Fruit fly (Drosophila melanogaster): ENCODE results near the gene Cpr76Ba.

Cpr76Ba gene

DNA sequence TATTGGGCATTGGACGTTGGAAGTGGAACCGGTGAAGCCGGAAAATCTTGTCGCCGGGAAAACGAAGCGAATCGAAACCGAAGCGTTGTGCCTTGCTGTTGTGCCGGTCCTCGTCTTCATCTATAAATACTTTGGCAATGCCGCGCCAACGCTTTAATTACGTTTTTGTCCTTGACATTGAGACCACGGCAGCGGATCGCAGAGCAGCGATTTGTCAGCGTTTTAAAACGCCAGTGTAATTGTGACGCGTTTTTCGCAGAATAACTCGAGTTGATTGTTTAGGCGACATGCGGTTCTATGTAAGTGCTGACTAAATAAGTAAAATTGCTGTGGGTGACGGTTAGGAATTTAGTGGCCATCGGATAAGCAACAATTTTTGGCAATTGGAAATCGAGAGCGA is 3.0 kb upstream of the Cpr76Ba start:
- TF ChIP-seq Eip75B (GFP tag; optimal IDR thresholded peaks at IDR 0.05): no peak
- 0 out of 3 replicates have a peak, but pooled peaks have one; percentile 29 for TF ChIP-seq eg (GFP tag; IDR thresholded peaks at IDR 0.05)

DNA sequence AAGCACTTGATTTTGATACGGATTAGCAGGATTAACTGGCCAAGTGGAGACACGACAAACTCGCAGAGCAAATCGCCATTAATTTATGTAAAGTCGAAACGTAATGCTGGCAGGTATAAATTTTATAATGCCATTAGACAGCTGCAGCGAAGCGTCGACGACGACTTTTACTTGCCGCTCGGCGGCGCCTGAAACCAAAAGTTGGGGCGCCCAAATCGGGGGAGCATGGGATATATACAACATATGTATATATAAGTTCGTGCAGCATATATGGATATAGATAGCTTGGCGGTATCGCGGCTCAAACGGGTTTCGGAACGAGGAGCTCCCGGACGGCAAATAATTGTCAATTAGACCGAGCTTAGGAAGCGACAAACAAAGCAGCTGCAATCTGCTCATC is 2.5 kb upstream of the Cpr76Ba start, which contains the start of gene Cpr76Bc:
Gene Cpr76Bc (plus strand): TSS at position 301 of the 400 bp plus-strand sequence.
- TF ChIP-seq lz (GFP tag; optimal IDR thresholded peaks at IDR 0.05) (no peak), eg (GFP tag; IDR thresholded peaks at IDR 0.05) (no peak), CG7368 (GFP tag; optimal IDR thresholded peaks at IDR 0.05) (no peak), fd85E (GFP tag; optimal IDR thresholded peaks at IDR 0.05) (no peak), CG15336 (GFP tag; IDR thresholded peaks at IDR 0.05) (peak; percentile 36; the same call in 1 of the 2 replicates), Eip93F (GFP tag; optimal IDR thresholded peaks at IDR 0.05) (no peak), Hr38 (GFP tag; optimal IDR thresholded peaks at IDR 0.05) (no peak), Lpt (GFP tag; optimal IDR thresholded peaks at IDR 0.05) (peak; percentile 4), CG10631 (GFP tag; optimal IDR thresholded peaks at IDR 0.05) (no peak), pdm3 (GFP tag; optimal IDR thresholded peaks at IDR 0.05) (no peak), CG8119 (GFP tag; IDR thresholded peaks at IDR 0.05) (no peak), svp (GFP tag) (no peak), acj6 (GFP tag; optimal IDR thresholded peaks at IDR 0.05) (no peak), vri (GFP tag; optimal IDR thresholded peaks at IDR 0.05) (no peak), Eip78C (GFP tag) (peak; percentile 18), CG9139 (GFP tag; optimal IDR thresholded peaks at IDR 0.05) (no peak), CG31627 (GFP tag; optimal IDR thresholded peaks at IDR 0.05) (no peak), Met (GFP tag; optimal IDR thresholded peaks at IDR 0.05) (no peak), dsx (GFP tag; optimal IDR thresholded peaks at IDR 0.05; ENCODE audit: poor library complexity, severe bottlenecking) (no peak), ss (GFP tag; optimal IDR thresholded peaks at IDR 0.05) (no peak), Hr4 (GFP tag; optimal IDR thresholded peaks at IDR 0.05) (no peak), net (GFP tag; optimal IDR thresholded peaks at IDR 0.05) (no peak), Gug (GFP tag; IDR thresholded peaks at IDR 0.05) (no peak), spab (GFP tag; optimal IDR thresholded peaks at IDR 0.05) (no peak)

dm6 chr3L:19519349-19519748 is 1.2 kb upstream of the Cpr76Ba start, which contains the start of gene Cpr76Bb:
TSS of gene Cpr76Bb (plus strand) at chr3L:19519649.
- TF ChIP-seq achi (GFP tag; optimal IDR thresholded peaks at IDR 0.05) (no peak), Sox14 (GFP tag; optimal IDR thresholded peaks at IDR 0.05) (no peak), topi (GFP tag; optimal IDR thresholded peaks at IDR 0.05) (no peak), Sox102F (GFP tag; optimal IDR thresholded peaks at IDR 0.05) (no peak), fd59A (GFP tag; optimal IDR thresholded peaks at IDR 0.05) (no peak), CG6276 (GFP tag; optimal IDR thresholded peaks at IDR 0.05) (no peak), CG34406 (GFP tag; optimal IDR thresholded peaks at IDR 0.05) (no peak), svp (GFP tag) (no peak), eg (GFP tag; IDR thresholded peaks at IDR 0.05) (no peak), CG32006 (GFP tag; optimal IDR thresholded peaks at IDR 0.05) (no peak), CG6163 (GFP tag; IDR thresholded peaks at IDR 0.05) (no peak), CG8632 (GFP tag; optimal IDR thresholded peaks at IDR 0.05) (no peak), CG6808 (GFP tag; optimal IDR thresholded peaks at IDR 0.05) (no peak), CG15336 (GFP tag; IDR thresholded peaks at IDR 0.05) (no peak)

- TF ChIP-seq CG31627 (GFP tag; optimal IDR thresholded peaks at IDR 0.05): peak; percentile 75
- no peak for TF ChIP-seq Lpt (GFP tag; optimal IDR thresholded peaks at IDR 0.05)
- no peak for TF ChIP-seq dsx (GFP tag; optimal IDR thresholded peaks at IDR 0.05; ENCODE audit: poor library complexity, severe bottlenecking)
- peak; percentile 63 for TF ChIP-seq CG11902 (GFP tag; optimal IDR thresholded peaks at IDR 0.05)
- peak; percentile 64 for TF ChIP-seq svp (GFP tag)
- TF ChIP-seq Ets21C (GFP tag; optimal IDR thresholded peaks at IDR 0.05): peak; percentile 27
- peak; percentile 56 for TF ChIP-seq CG10631 (GFP tag; optimal IDR thresholded peaks at IDR 0.05)
- no peak for TF ChIP-seq CG32006 (GFP tag; optimal IDR thresholded peaks at IDR 0.05)
- TF ChIP-seq Hr4 (GFP tag; optimal IDR thresholded peaks at IDR 0.05): peak; percentile 10
- TF ChIP-seq dac (GFP tag; optimal IDR thresholded peaks at IDR 0.05): peak; percentile 32
- TF ChIP-seq CG11762 (GFP tag; optimal IDR thresholded peaks at IDR 0.05; ENCODE audit: insufficient read depth): peak; percentile 43
- peak; percentile 71 for TF ChIP-seq Eip75B (GFP tag; optimal IDR thresholded peaks at IDR 0.05)
- peak; percentile 55 for TF ChIP-seq CG7368 (GFP tag; optimal IDR thresholded peaks at IDR 0.05)
- TF ChIP-seq CG1621 (tag; optimal IDR thresholded peaks at IDR 0.05): no peak
- TF ChIP-seq acj6 (GFP tag; optimal IDR thresholded peaks at IDR 0.05): peak; percentile 40
- peak; percentile 36 for TF ChIP-seq Met (GFP tag; optimal IDR thresholded peaks at IDR 0.05)
- peak; percentile 29 for TF ChIP-seq net (GFP tag; optimal IDR thresholded peaks at IDR 0.05)
- no peak for TF ChIP-seq Eip93F (GFP tag; optimal IDR thresholded peaks at IDR 0.05)
- peak; percentile 33 for TF ChIP-seq CG34406 (GFP tag; optimal IDR thresholded peaks at IDR 0.05)
- TF ChIP-seq Blimp-1 (GFP tag; optimal IDR thresholded peaks at IDR 0.05): no peak
- peak; percentile 18 for TF ChIP-seq Smox (GFP tag; optimal IDR thresholded peaks at IDR 0.05)
- no peak for TF ChIP-seq CG16779 (tag; optimal IDR thresholded peaks at IDR 0.05)
- no peak for TF ChIP-seq Ets96B (tag; optimal IDR thresholded peaks at IDR 0.05)
- no peak for TF ChIP-seq CG6854 (GFP tag; optimal IDR thresholded peaks at IDR 0.05)
Measured at dm6 chr3L:19516547-19516946, 1.6 kb downstream of the Cpr76Ba start.

Measured in whole organism, prepupa.